In the genomic region with DNA sequence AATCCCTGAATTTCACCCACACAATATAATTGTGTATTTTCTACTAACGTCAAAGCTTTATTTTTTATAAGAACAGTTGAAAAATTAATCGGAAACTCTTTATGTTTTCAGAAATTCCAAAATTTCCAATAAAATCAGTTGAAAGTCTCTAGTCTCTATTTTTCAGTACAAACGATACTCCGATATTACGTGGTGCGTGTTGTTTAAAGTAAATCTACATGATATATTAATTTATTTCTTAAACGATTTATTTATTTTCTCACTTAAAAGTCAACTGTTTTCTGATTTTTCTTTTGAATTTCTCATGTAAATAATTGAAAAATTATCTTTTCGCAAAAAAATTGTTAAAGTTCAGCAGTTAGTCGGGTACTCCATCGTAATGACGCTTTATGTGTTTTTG, we compare ENCODE assay signal across 5 worm cellular contexts.
TF ChIP-seq lines count a peak whose summit lies in the region.

No protein-coding gene starts in this region.

TF ChIP-seq in whole organism, L1 larva, 84 proteins besides CTCF, POLR2A, EP300 and RAD21:
- TF ChIP-seq hpl-2 (GFP tag; optimal IDR thresholded peaks at IDR 0.05; lab: Kevin White, UChicago) (no peak), blmp-1 (tag; optimal IDR thresholded peaks at IDR 0.05; lab: Kevin White, UChicago) (no peak), fkh-8 (tag; optimal IDR thresholded peaks at IDR 0.05; lab: Kevin White, UChicago) (no peak), nhr-77 (tag; optimal IDR thresholded peaks at IDR 0.05; lab: Kevin White, UChicago) (no peak), nhr-47 (tag; optimal IDR thresholded peaks at IDR 0.05; lab: Kevin White, UChicago) (no peak), efl-1 (optimal IDR thresholded peaks at IDR 0.05; lab: Kevin White, UChicago) (peak in 1 of 2 experiments; percentile 9), efl-1 (GFP tag; optimal IDR thresholded peaks at IDR 0.05 in 1 of 2; lab: Kevin White, UChicago) (peak; percentile 18 to 72), nhr-71 (tag; optimal IDR thresholded peaks at IDR 0.05; lab: Kevin White, UChicago) (no peak), elt-3 (tag; optimal IDR thresholded peaks at IDR 0.05; lab: Kevin White, UChicago) (no peak), fkh-10 (GFP tag; optimal IDR thresholded peaks at IDR 0.05; lab: Kevin White, UChicago) (no peak), lin-14 (GFP tag; optimal IDR thresholded peaks at IDR 0.05; lab: Kevin White, UChicago) (no peak), lsy-2 (tag; optimal IDR thresholded peaks at IDR 0.05; lab: Kevin White, UChicago) (peak; percentile 18 to 29), egl-27 (tag; optimal IDR thresholded peaks at IDR 0.05; lab: Kevin White, UChicago) (no peak), mdl-1 (tag; optimal IDR thresholded peaks at IDR 0.05; lab: Kevin White, UChicago) (no peak), mep-1 (tag; optimal IDR thresholded peaks at IDR 0.05; lab: Kevin White, UChicago) (no peak), zip-4 (GFP tag; optimal IDR thresholded peaks at IDR 0.05; lab: Kevin White, UChicago) (no peak), aly-2 (tag; optimal IDR thresholded peaks at IDR 0.05; lab: Kevin White, UChicago) (no peak), ceh-90 (tag; optimal IDR thresholded peaks at IDR 0.05; lab: Kevin White, UChicago) (no peak)

TF ChIP-seq in whole organism, L2 larva, 48 proteins besides CTCF, POLR2A, EP300 and RAD21:
- no peak for TF ChIP-seq mbf-1 (tag; optimal IDR thresholded peaks at IDR 0.05; lab: Kevin White, UChicago)
- no peak for TF ChIP-seq lin-39 (tag; optimal IDR thresholded peaks at IDR 0.05; lab: Kevin White, UChicago)
- no peak for TF ChIP-seq nhr-21 (tag; optimal IDR thresholded peaks at IDR 0.05; lab: Kevin White, UChicago)
- TF ChIP-seq aly-2 (tag; optimal IDR thresholded peaks at IDR 0.05; lab: Kevin White, UChicago), result no peak
- TF ChIP-seq lsy-2 (tag; optimal IDR thresholded peaks at IDR 0.05; lab: Kevin White, UChicago), result peak in 1 of 2 experiments; percentile 9
- TF ChIP-seq fos-1 (tag; optimal IDR thresholded peaks at IDR 0.05; lab: Kevin White, UChicago), result no peak
- peak; percentile 17 for TF ChIP-seq C34F6.9 (tag; optimal IDR thresholded peaks at IDR 0.05; lab: Kevin White, UChicago)
- TF ChIP-seq nhr-12 (tag; optimal IDR thresholded peaks at IDR 0.05; lab: Kevin White, UChicago), result no peak
- TF ChIP-seq ZK546.5 (tag; optimal IDR thresholded peaks at IDR 0.05; lab: Kevin White, UChicago), result no peak
TF ChIP-seq in whole organism, L2 larva: peak in this region for 2.

TF ChIP-seq in whole organism, L4 larva, 104 proteins besides CTCF, POLR2A, EP300 and RAD21:
- no peak for TF ChIP-seq skn-1 (tag; optimal IDR thresholded peaks at IDR 0.05; lab: Kevin White, UChicago)
- no peak for TF ChIP-seq sdz-12 (GFP tag; optimal IDR thresholded peaks at IDR 0.05; lab: Kevin White, UChicago)
- no peak for TF ChIP-seq arid-1 (GFP tag; conservative IDR thresholded peaks at IDR 0.05; lab: Robert Waterston, UW)
- TF ChIP-seq mes-2 (tag; optimal IDR thresholded peaks at IDR 0.05; lab: Kevin White, UChicago; ENCODE audit: poor library complexity, severe bottlenecking), result no peak
- TF ChIP-seq duxl-1 (tag; optimal IDR thresholded peaks at IDR 0.05; lab: Kevin White, UChicago; ENCODE audit: poor library complexity), result no peak
- TF ChIP-seq aha-1 (tag; lab: Kevin White, UChicago), result no peak
- TF ChIP-seq R02D3.7 (tag; optimal IDR thresholded peaks at IDR 0.05; lab: Kevin White, UChicago), result peak; percentile 54
- no peak for TF ChIP-seq dmd-8 (GFP tag; IDR thresholded peaks at IDR 0.05; lab: Robert Waterston, UW)
- no peak for TF ChIP-seq mdl-1 (tag; optimal IDR thresholded peaks at IDR 0.05; lab: Kevin White, UChicago)
- peak; percentile 88 for TF ChIP-seq Y48G9A.11 (GFP tag; IDR thresholded peaks at IDR 0.05; lab: Robert Waterston, UW)
- TF ChIP-seq gei-8 (GFP tag; optimal IDR thresholded peaks at IDR 0.05; lab: Kevin White, UChicago), result no peak
- TF ChIP-seq madf-5 (GFP tag; IDR thresholded peaks at IDR 0.05; lab: Robert Waterston, UW), result no peak
- no peak for TF ChIP-seq hif-1 (tag; optimal IDR thresholded peaks at IDR 0.05; lab: Kevin White, UChicago)
- TF ChIP-seq mxl-3 (GFP tag; optimal IDR thresholded peaks at IDR 0.05; lab: Kevin White, UChicago), result no peak
- no peak for TF ChIP-seq nhr-10 (tag; optimal IDR thresholded peaks at IDR 0.05; lab: Kevin White, UChicago)

TF ChIP-seq in whole organism, late embryonic, 69 proteins besides CTCF, POLR2A, EP300 and RAD21:
- TF ChIP-seq hlh-6 (tag; optimal IDR thresholded peaks at IDR 0.05; lab: Kevin White, UChicago) (no peak), hlh-15 (tag; optimal IDR thresholded peaks at IDR 0.05; lab: Kevin White, UChicago) (no peak), unc-42 (tag; optimal IDR thresholded peaks at IDR 0.05; lab: Kevin White, UChicago) (peak; percentile 21)

TF ChIP-seq in whole organism, young adult, 124 proteins besides CTCF, POLR2A, EP300 and RAD21:
- TF ChIP-seq F39B2.1 (GFP tag; IDR thresholded peaks at IDR 0.05; lab: Robert Waterston, UW) (no peak), attf-6 (GFP tag; IDR thresholded peaks at IDR 0.05; lab: Robert Waterston, UW) (no peak), dox-1 (GFP tag; IDR thresholded peaks at IDR 0.05; lab: Robert Waterston, UW) (no peak), nhr-27 (tag; optimal IDR thresholded peaks at IDR 0.05; lab: Kevin White, UChicago) (no peak), attf-3 (GFP tag; conservative IDR thresholded peaks at IDR 0.05; lab: Robert Waterston, UW) (peak; percentile 70)
